Worm (Caenorhabditis elegans) whole organism, mixed stage, embryonic: ENCODE measurements around the gene flh-1.

Experiments
- flh-1 ChIP-seq: fragments of 200-800 bp; sonication (Bioruptor generic); optimal IDR thresholded peaks from 2 replicates; lab custom pipeline; 2018; ENCODE audit warnings: mild to moderate bottlenecking, missing genetic modification characterization, moderate library complexity, missing compliant biosample characterization
- ham-2 ChIP-seq: fragments of 200-800 bp; sonication (Bioruptor generic); optimal IDR thresholded peaks from 2 replicates; lab custom pipeline; 2018; ENCODE audit warnings: mild to moderate bottlenecking, missing genetic modification characterization, missing compliant biosample characterization
- lin-13 ChIP-seq: fragments of 150-350 bp; optimal IDR thresholded peaks from 2 replicates; lab custom pipeline; 2014; ENCODE audit warnings: missing biosample characterization, missing genetic modification characterization
- lin-32 ChIP-seq: fragments of 200-800 bp; sonication (Bioruptor generic); optimal IDR thresholded peaks from 2 replicates; lab custom pipeline; 2018; ENCODE audit warnings: mild to moderate bottlenecking, missing genetic modification characterization, missing compliant biosample characterization
- lsy-2 ChIP-seq: fragments of 150-350 bp; optimal IDR thresholded peaks from 2 replicates; lab custom pipeline; 2014; ENCODE audit warnings: missing biosample characterization, missing genetic modification characterization
- nhr-12 ChIP-seq: fragments of 150-350 bp; optimal IDR thresholded peaks from 2 replicates; lab custom pipeline; 2014; ENCODE audit warnings: missing biosample characterization, missing genetic modification characterization
- nhr-237 ChIP-seq: fragments of 150-350 bp; optimal IDR thresholded peaks from 2 replicates; lab custom pipeline; 2014; ENCODE audit warnings: missing biosample characterization, missing genetic modification characterization
- nhr-28 ChIP-seq: fragments of 150-350 bp; optimal IDR thresholded peaks from 2 replicates; lab custom pipeline; 2014; ENCODE audit warnings: missing biosample characterization, missing genetic modification characterization
- nhr-76 ChIP-seq: sonication (generic microtip); optimal IDR thresholded peaks from 2 replicates; lab custom pipeline; 2017; ENCODE audit warnings: missing biosample characterization, missing genetic modification characterization
- snpc-4 ChIP-seq: fragments of 150-350 bp; optimal IDR thresholded peaks from 2 replicates; lab custom pipeline; 2014; ENCODE audit warnings: missing biosample characterization, missing genetic modification characterization
- unc-39 ChIP-seq: fragments of 150-350 bp; optimal IDR thresholded peaks from 2 replicates; lab custom pipeline; 2014; ENCODE audit warnings: missing biosample characterization, missing genetic modification characterization
- unc-62 ChIP-seq: fragments of 150-350 bp; optimal IDR thresholded peaks from 2 replicates; lab custom pipeline; 2014; ENCODE audit warnings: missing biosample characterization, missing genetic modification reagents, missing genetic modification characterization
- ztf-11 ChIP-seq: fragments of 150-350 bp; optimal IDR thresholded peaks from 2 replicates; lab custom pipeline; 2014; ENCODE audit warnings: missing biosample characterization, missing genetic modification characterization

DNA sequence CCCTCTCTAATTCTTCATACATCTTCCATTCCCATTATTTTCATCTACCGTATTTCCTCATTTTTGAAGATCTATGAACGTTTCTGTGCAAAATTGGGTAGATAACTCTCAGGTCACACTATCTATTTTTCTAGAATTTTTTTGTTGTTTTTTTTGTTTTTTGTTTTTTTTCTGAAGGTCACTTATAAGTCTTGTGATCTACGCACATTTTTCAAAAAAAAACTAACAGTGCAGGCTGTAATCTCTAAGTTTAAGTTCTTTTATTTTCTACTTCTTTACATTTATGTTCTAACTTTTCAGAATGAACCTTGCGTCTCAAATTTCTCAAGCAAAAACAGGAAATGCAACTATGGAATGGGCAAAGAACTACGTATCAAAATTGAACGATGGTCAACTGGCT lies 5.7 kb upstream of the flh-1 start, which contains the start of gene flh-3:
- TF ChIP-seq nhr-237 (tag; lab: Kevin White, UChicago) (no peak), unc-62 (GFP tag; lab: Kevin White, UChicago) (no peak), lin-13 (tag; lab: Kevin White, UChicago) (no peak), snpc-4 (tag; lab: Kevin White, UChicago) (no peak), lin-32 (GFP tag; lab: Kevin White, UChicago) (no peak), lsy-2 (no peak), ham-2 (GFP tag; lab: Kevin White, UChicago) (no peak), nhr-12 (no peak), nhr-28 (tag; lab: Kevin White, UChicago) (no peak), nhr-76 (no peak), flh-1 (GFP tag; lab: Kevin White, UChicago) (no peak), unc-39 (tag; lab: Kevin White, UChicago) (no peak), ztf-11 (tag; lab: Kevin White, UChicago) (no peak)
